Fruit fly (Drosophila melanogaster) whole organism, embryonic: ENCODE data around the gene EMC5.
A peak's percentile ranks its signal among the peaks of the same experiment; 100 is the strongest.

Experiments
- Atf-2 ChIP-seq: fragments of 200-800 bp; sonication (Bioruptor generic); optimal IDR thresholded peaks from 2 replicates; lab custom pipeline; 2016; ENCODE audit warnings: missing biosample characterization, missing genetic modification characterization
- Bgb ChIP-seq: fragments of 200-800 bp; sonication (Bioruptor generic); IDR thresholded peaks from 2 replicates; pipeline ENCODE4 v1.3.6; 2022; ENCODE audit warnings: missing biosample characterization, missing genetic modification characterization; ENCODE audit not compliant: partially characterized antibody
- CG10654 ChIP-seq: fragments of 200-800 bp; sonication (Bioruptor generic); optimal IDR thresholded peaks from 2 replicates; lab custom pipeline; 2016; ENCODE audit warnings: missing biosample characterization, missing genetic modification characterization
- CG11247 ChIP-seq: fragments of 200-800 bp; sonication (Bioruptor generic); IDR thresholded peaks from 2 replicates; pipeline ENCODE4 v1.3.6; 2022; ENCODE audit warnings: missing biosample characterization, missing genetic modification characterization
- CG12236 ChIP-seq: fragments of 200-800 bp; sonication (Bioruptor generic); optimal IDR thresholded peaks from 2 replicates; lab custom pipeline; 2016; ENCODE audit warnings: missing biosample characterization, missing genetic modification characterization
- CG16863 ChIP-seq: fragments of 200-800 bp; sonication (Bioruptor generic); optimal IDR thresholded peaks from 3 replicates; lab custom pipeline; 2016; ENCODE audit warnings: missing biosample characterization, missing genetic modification characterization
- CG17359 ChIP-seq: fragments of 200-800 bp; sonication (Bioruptor generic); optimal IDR thresholded peaks from 3 replicates; lab custom pipeline; 2018; ENCODE audit warnings: missing biosample characterization, mild to moderate bottlenecking, missing genetic modification characterization, moderate library complexity
- CG17568 ChIP-seq: fragments of 200-800 bp; sonication (Bioruptor generic); optimal IDR thresholded peaks from 2 replicates; lab custom pipeline; 2018; ENCODE audit warnings: missing biosample characterization, mild to moderate bottlenecking, missing genetic modification characterization, moderate library complexity
- CG18619 ChIP-seq: fragments of 200-800 bp; sonication (Bioruptor generic); optimal IDR thresholded peaks from 3 replicates; lab custom pipeline; 2017; ENCODE audit warnings: missing biosample characterization, mild to moderate bottlenecking, missing genetic modification characterization
- CG2116 ChIP-seq: fragments of 200-800 bp; sonication (Bioruptor generic); optimal IDR thresholded peaks from 3 replicates; lab custom pipeline; 2018; ENCODE audit warnings: missing biosample characterization, mild to moderate bottlenecking, missing genetic modification characterization
- CG4360 ChIP-seq: fragments of 200-800 bp; sonication (Bioruptor generic); IDR thresholded peaks from 2 replicates; pipeline ENCODE4 v1.3.6; 2022; ENCODE audit warnings: missing biosample characterization, missing genetic modification characterization
- CG6254 ChIP-seq: fragments of 200-800 bp; sonication (Bioruptor generic); optimal IDR thresholded peaks from 3 replicates; lab custom pipeline; 2017; ENCODE audit warnings: mild to moderate bottlenecking, missing biosample characterization, missing genetic modification reagents, missing genetic modification characterization
- CG6272 ChIP-seq: fragments of 200-800 bp; sonication (Bioruptor generic); IDR thresholded peaks from 2 replicates; pipeline ENCODE4 v1.3.6; 2022; ENCODE audit warnings: missing biosample characterization, missing genetic modification characterization
- CG6765 ChIP-seq: fragments of 200-800 bp; sonication (Bioruptor generic); optimal IDR thresholded peaks from 3 replicates; lab custom pipeline; 2017; ENCODE audit warnings: missing biosample characterization, mild to moderate bottlenecking, missing genetic modification characterization
- CG8944 ChIP-seq: fragments of 200-800 bp; sonication (Bioruptor generic); optimal IDR thresholded peaks from 3 replicates; lab custom pipeline; 2016; ENCODE audit warnings: missing biosample characterization, missing genetic modification characterization
- Dll ChIP-seq: fragments of 200-800 bp; sonication (Bioruptor generic); IDR thresholded peaks from 4 replicates; pipeline ENCODE4 v1.3.6; 2022; ENCODE audit warnings: missing biosample characterization, missing genetic modification characterization; ENCODE audit not compliant: partially characterized antibody
- Eip74EF ChIP-seq, 2 experiments: fragments of 200-800 bp in 1 of 2; fragments of >200 bp in 1 of 2; sonication (Bioruptor generic) in 1 of 2; optimal IDR thresholded peaks; 2 replicates each; lab custom pipeline; 2017 to 2019; ENCODE audit warnings: missing biosample characterization in 2 of 2, missing genetic modification characterization in 2 of 2, mild to moderate bottlenecking in 1 of 2, moderate library complexity in 1 of 2
- Elba2 ChIP-seq: fragments of 200-800 bp; sonication (Bioruptor generic); optimal IDR thresholded peaks from 3 replicates; lab custom pipeline; 2016; ENCODE audit warnings: missing biosample characterization, missing genetic modification characterization
- Fer3 ChIP-seq: fragments of 200-800 bp; sonication (Bioruptor generic); optimal IDR thresholded peaks from 2 replicates; lab custom pipeline; 2018; ENCODE audit warnings: missing biosample characterization, mild to moderate bottlenecking, missing genetic modification characterization, moderate library complexity
- H15 ChIP-seq: fragments of 200-800 bp; sonication (Bioruptor generic); IDR thresholded peaks from 3 replicates; pipeline ENCODE4 v1.3.6; 2022; ENCODE audit warnings: missing biosample characterization, missing genetic modification characterization
- Kr ChIP-seq: fragments of 200-800 bp; sonication (Bioruptor generic); optimal IDR thresholded peaks from 2 replicates; lab custom pipeline; 2017; ENCODE audit warnings: missing biosample characterization, mild to moderate bottlenecking, missing genetic modification characterization
- NFAT ChIP-seq: fragments of 200-800 bp; sonication (Bioruptor generic); IDR thresholded peaks from 2 replicates; pipeline ENCODE4 v1.3.6; 2022; ENCODE audit warnings: missing biosample characterization, missing genetic modification characterization
- NfI ChIP-seq: fragments of 200-800 bp; sonication (Bioruptor generic); optimal IDR thresholded peaks from 3 replicates; lab custom pipeline; 2018; ENCODE audit warnings: missing biosample characterization, mild to moderate bottlenecking, missing genetic modification characterization, moderate library complexity
- PHDP ChIP-seq: fragments of 200-800 bp; sonication (Bioruptor generic); optimal IDR thresholded peaks from 3 replicates; lab custom pipeline; 2018; ENCODE audit warnings: missing biosample characterization, mild to moderate bottlenecking, missing genetic modification characterization, moderate library complexity
- TFAM ChIP-seq: fragments of 200-800 bp; sonication (Bioruptor generic); optimal IDR thresholded peaks from 2 replicates; lab custom pipeline; 2017; ENCODE audit warnings: missing biosample characterization, missing genetic modification characterization, inconsistent platforms
- Usf ChIP-seq: fragments of 200-800 bp; sonication (Bioruptor generic); optimal IDR thresholded peaks from 2 replicates; lab custom pipeline; 2017; ENCODE audit warnings: missing genotype, missing biosample characterization, missing genetic modification characterization
- ab ChIP-seq: fragments of 200-800 bp; sonication (Bioruptor generic); optimal IDR thresholded peaks from 2 replicates; lab custom pipeline; 2016; ENCODE audit warnings: missing biosample characterization, missing genetic modification characterization
- chm ChIP-seq: fragments of 200-800 bp; sonication (Bioruptor generic); IDR thresholded peaks from 2 replicates; pipeline ENCODE4 v1.3.6; 2022; ENCODE audit warnings: missing biosample characterization, missing genetic modification characterization
- dmrt11E ChIP-seq: fragments of 200-800 bp; sonication (Bioruptor generic); optimal IDR thresholded peaks from 3 replicates; lab custom pipeline; 2018; ENCODE audit warnings: missing biosample characterization, mild to moderate bottlenecking, missing genetic modification characterization, moderate library complexity
- grn ChIP-seq: fragments of 200-800 bp; sonication (Bioruptor generic); optimal IDR thresholded peaks from 3 replicates; lab custom pipeline; 2017; ENCODE audit warnings: missing biosample characterization, missing genetic modification characterization
- insv ChIP-seq, 2 experiments: fragments of 200-800 bp; sonication (Bioruptor generic); optimal IDR thresholded peaks; 3 replicates each; lab custom pipeline; 2016 to 2018; ENCODE audit warnings: missing biosample characterization in 2 of 2, missing genetic modification characterization in 2 of 2
- kni ChIP-seq: fragments of 200-800 bp; sonication (Bioruptor generic); optimal IDR thresholded peaks from 3 replicates; lab custom pipeline; 2017; ENCODE audit warnings: mild to moderate bottlenecking, missing biosample characterization, missing genetic modification reagents, missing genetic modification characterization
- lilli ChIP-seq: fragments of 200-800 bp; sonication (Bioruptor generic); optimal IDR thresholded peaks from 3 replicates; lab custom pipeline; 2016; ENCODE audit warnings: missing biosample characterization, missing genetic modification characterization
- mam ChIP-seq: fragments of 200-800 bp; sonication (Bioruptor generic); optimal IDR thresholded peaks from 3 replicates; lab custom pipeline; 2016; ENCODE audit warnings: missing biosample characterization, missing genetic modification characterization
- p53 ChIP-seq: fragments of 200-800 bp; sonication (Bioruptor generic); optimal IDR thresholded peaks from 2 replicates; lab custom pipeline; 2016; ENCODE audit warnings: missing biosample characterization, missing genetic modification characterization
- pho ChIP-seq: fragments of 200-800 bp; sonication (Bioruptor generic); optimal IDR thresholded peaks from 2 replicates; lab custom pipeline; 2016; ENCODE audit warnings: missing biosample characterization, missing genetic modification characterization
- pzg ChIP-seq: fragments of 200-800 bp; sonication (Bioruptor generic); optimal IDR thresholded peaks from 3 replicates; lab custom pipeline; 2018; ENCODE audit warnings: missing biosample characterization, mild to moderate bottlenecking, missing genetic modification characterization, moderate library complexity
- rib ChIP-seq: fragments of 200-800 bp; sonication (Bioruptor generic); IDR thresholded peaks from 2 replicates; pipeline ENCODE4 v1.3.6; 2022; ENCODE audit warnings: missing biosample characterization, missing genetic modification characterization
- run ChIP-seq: fragments of 200-800 bp; sonication (Bioruptor generic); optimal IDR thresholded peaks from 3 replicates; lab custom pipeline; 2018; ENCODE audit warnings: missing biosample characterization, mild to moderate bottlenecking, missing genetic modification characterization
- salm ChIP-seq: fragments of 200-800 bp; sonication (Bioruptor generic); optimal IDR thresholded peaks from 2 replicates; lab custom pipeline; 2018; ENCODE audit warnings: missing biosample characterization, mild to moderate bottlenecking, missing genetic modification characterization
- schlank ChIP-seq: fragments of 200-800 bp; sonication (Bioruptor generic); optimal IDR thresholded peaks from 2 replicates; lab custom pipeline; 2018; ENCODE audit warnings: missing biosample characterization, mild to moderate bottlenecking, missing genetic modification characterization
- sima ChIP-seq: fragments of 200-800 bp; sonication (Bioruptor generic); optimal IDR thresholded peaks from 2 replicates; lab custom pipeline; 2016; ENCODE audit warnings: missing biosample characterization, missing genetic modification characterization
- slbo ChIP-seq: fragments of 200-800 bp; sonication (Bioruptor generic); IDR thresholded peaks from 2 replicates; pipeline ENCODE4 v1.3.6; 2022; ENCODE audit warnings: missing biosample characterization, missing genetic modification characterization
- slp2 ChIP-seq: fragments of 200-800 bp; sonication (Bioruptor generic); optimal IDR thresholded peaks from 2 replicates; lab custom pipeline; 2016; ENCODE audit warnings: missing biosample characterization, missing genetic modification characterization
- so ChIP-seq: fragments of 200-800 bp; sonication (Bioruptor generic); IDR thresholded peaks from 3 replicates; pipeline ENCODE4 v1.3.6; 2022; ENCODE audit warnings: missing biosample characterization, missing genetic modification characterization
- sqz ChIP-seq: fragments of 200-800 bp; sonication (Bioruptor generic); optimal IDR thresholded peaks from 3 replicates; lab custom pipeline; 2018; ENCODE audit warnings: missing biosample characterization, mild to moderate bottlenecking, missing genetic modification characterization
- tin ChIP-seq: fragments of 200-800 bp; sonication (Bioruptor generic); optimal IDR thresholded peaks from 3 replicates; lab custom pipeline; 2016; ENCODE audit warnings: missing biosample characterization, missing genetic modification characterization
- tup ChIP-seq: fragments of 200-800 bp; sonication (Bioruptor generic); optimal IDR thresholded peaks from 2 replicates; lab custom pipeline; 2016; ENCODE audit warnings: missing biosample characterization, mild to moderate bottlenecking, missing genetic modification characterization, moderate library complexity
- twi ChIP-seq: fragments of 200-800 bp; optimal IDR thresholded peaks from 2 replicates; lab custom pipeline; 2019; ENCODE audit warnings: missing biosample characterization, mild to moderate bottlenecking, missing genetic modification characterization, moderate library complexity
- yki ChIP-seq: fragments of >200 bp; optimal IDR thresholded peaks from 3 replicates; lab custom pipeline; 2018
- zf30C ChIP-seq: fragments of 200-800 bp; sonication (Bioruptor generic); optimal IDR thresholded peaks from 3 replicates; lab custom pipeline; 2018; ENCODE audit warnings: missing biosample characterization, mild to moderate bottlenecking, missing genetic modification characterization

Gene EMC5

DNA sequence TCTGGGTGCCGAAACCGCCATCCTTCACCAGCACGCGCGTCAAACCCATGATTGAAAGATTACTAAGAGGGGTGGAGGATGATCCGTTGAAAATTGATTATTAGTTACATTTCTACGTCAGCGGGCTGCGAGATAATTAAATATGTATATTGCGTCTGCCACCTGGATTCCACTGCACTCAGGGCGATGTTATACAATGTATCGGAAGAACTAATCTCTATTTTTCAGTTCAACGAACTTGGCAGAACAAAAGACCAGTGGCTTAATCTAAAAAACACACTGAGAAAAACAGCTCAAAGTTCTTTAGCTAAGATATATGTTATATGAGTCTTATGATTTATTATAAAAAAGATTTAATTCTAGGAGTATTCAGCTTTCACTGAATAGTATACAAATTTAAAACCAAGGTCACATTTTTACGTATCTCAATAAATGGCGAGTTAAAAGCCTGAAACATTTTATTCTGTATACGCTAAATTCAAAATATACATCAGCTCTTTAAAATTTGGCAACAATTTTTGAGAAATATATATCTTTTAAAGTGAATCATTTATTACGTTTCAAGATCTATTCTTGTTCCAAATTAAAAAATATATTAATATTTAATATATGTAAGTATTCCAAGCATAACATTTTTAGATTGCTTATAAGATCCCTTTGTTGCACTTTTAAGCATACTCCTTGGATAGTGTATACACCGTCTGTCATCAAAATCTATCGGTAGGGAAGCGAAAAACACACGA lies 33.8 kb upstream of the EMC5 start (continued):
- TF ChIP-seq CG11247 (GFP tag; lab: Robert Waterston, UW) = no peak
- TF ChIP-seq Bgb (GFP tag; lab: Robert Waterston, UW) = no peak
- no peak for TF ChIP-seq CG16863
- TF ChIP-seq tin (GFP tag; lab: Kevin White, UChicago) = no peak
- no peak for TF ChIP-seq NFAT (GFP tag; lab: Robert Waterston, UW)
- TF ChIP-seq sima = no peak
- TF ChIP-seq CG6254 (GFP tag; lab: Kevin White, UChicago) = no peak
- TF ChIP-seq salm = no peak
- TF ChIP-seq yki = no peak
- no peak for TF ChIP-seq CG4360 (GFP tag; lab: Robert Waterston, UW)
- no peak for TF ChIP-seq CG12236 (GFP tag; lab: Kevin White, UChicago)
- no peak for TF ChIP-seq Atf-2 (GFP tag; lab: Kevin White, UChicago)
- no peak for TF ChIP-seq slp2 (GFP tag; lab: Kevin White, UChicago)
- TF ChIP-seq CG6272 = no peak
- TF ChIP-seq rib (GFP tag; lab: Robert Waterston, UW) = 0 out of 2 replicates have a peak, but pooled peaks have one; percentile 4
- no peak for TF ChIP-seq run (tag; lab: Kevin White, UChicago)
- TF ChIP-seq CG17568 (GFP tag; lab: Kevin White, UChicago) = no peak
- no peak for TF ChIP-seq CG18619
- no peak for TF ChIP-seq Dll
- TF ChIP-seq CG6765 (GFP tag; lab: Kevin White, UChicago) = no peak
- no peak for TF ChIP-seq Usf (GFP tag; lab: Kevin White, UChicago)
- no peak for TF ChIP-seq so
- TF ChIP-seq sqz (GFP tag; lab: Kevin White, UChicago) = no peak
- no peak for TF ChIP-seq CG8944 (GFP tag; lab: Kevin White, UChicago)
- TF ChIP-seq kni = no peak
- TF ChIP-seq dmrt11E = no peak
- TF ChIP-seq CG10654 (GFP tag; lab: Kevin White, UChicago) = no peak
- TF ChIP-seq Eip74EF (GFP tag; optimal IDR thresholded peaks at IDR 0.05; lab: Kevin White, UChicago) = no peak
- TF ChIP-seq CG17359 = no peak
- TF ChIP-seq Elba2 (GFP tag; lab: Kevin White, UChicago) = no peak
- TF ChIP-seq chm = no peak
- no peak for TF ChIP-seq tup (GFP tag; lab: Kevin White, UChicago)
- no peak for TF ChIP-seq grn
- no peak for TF ChIP-seq insv (GFP tag; optimal IDR thresholded peaks at IDR 0.05; lab: Kevin White, UChicago)
- TF ChIP-seq twi (tag; lab: Kevin White, UChicago) = no peak
- no peak for TF ChIP-seq schlank
- no peak for TF ChIP-seq TFAM (GFP tag; lab: Kevin White, UChicago)
- no peak for TF ChIP-seq p53 (GFP tag; lab: Kevin White, UChicago)
- peak; percentile 12 for TF ChIP-seq NfI (GFP tag; lab: Kevin White, UChicago)
- no peak for TF ChIP-seq mam
- TF ChIP-seq PHDP (tag; lab: Kevin White, UChicago) = peak; percentile 42
- no peak for TF ChIP-seq pho (GFP tag; lab: Kevin White, UChicago)
- TF ChIP-seq zf30C (GFP tag; lab: Kevin White, UChicago) = peak; percentile 13
- TF ChIP-seq Kr (GFP tag; lab: Kevin White, UChicago) = no peak
- no peak for TF ChIP-seq CG2116 (GFP tag; lab: Kevin White, UChicago)
- TF ChIP-seq lilli (GFP tag; lab: Kevin White, UChicago) = no peak
- peak; percentile 61 for TF ChIP-seq slbo (GFP tag; lab: Robert Waterston, UW)
- peak; percentile 42 for TF ChIP-seq Fer3 (tag; lab: Kevin White, UChicago)
- TF ChIP-seq pzg = no peak
- TF ChIP-seq ab = no peak
- no peak for TF ChIP-seq H15
